Worm (Caenorhabditis elegans) whole organism, L3 larva: Measurements from ENCODE around the gene C53D6.6.

Experiments used
- R02D3.7 ChIP-seq: fragments of 150-350 bp; optimal IDR thresholded peaks from 2 replicates; lab custom pipeline; 2014; ENCODE audit warnings: missing biosample characterization, missing genetic modification characterization
- ZK546.5 ChIP-seq: sonication (generic microtip); optimal IDR thresholded peaks from 2 replicates; lab custom pipeline; 2017; ENCODE audit warnings: missing biosample characterization, missing genetic modification characterization
- ama-1 ChIP-seq: fragments of 150-350 bp; optimal IDR thresholded peaks from 2 replicates; lab custom pipeline; 2018
- ceh-82 ChIP-seq: fragments of 150-350 bp; optimal IDR thresholded peaks from 2 replicates; lab custom pipeline; 2014; ENCODE audit warnings: missing biosample characterization, missing genetic modification characterization
- ceh-9 ChIP-seq: sonication (generic microtip); optimal IDR thresholded peaks from 2 replicates; lab custom pipeline; 2018; ENCODE audit warnings: missing biosample characterization, missing genetic modification characterization
- daf-12 ChIP-seq: fragments of 150-350 bp; optimal IDR thresholded peaks from 2 replicates; lab custom pipeline; 2014; ENCODE audit warnings: missing biosample characterization, missing genetic modification reagents, missing genetic modification characterization
- egl-5 ChIP-seq: fragments of 150-350 bp; optimal IDR thresholded peaks from 2 replicates; lab custom pipeline; 2017; ENCODE audit warnings: missing biosample characterization, missing genetic modification reagents, missing genetic modification characterization, inconsistent platforms
- elt-1 ChIP-seq: fragments of 150-350 bp; optimal IDR thresholded peaks from 2 replicates; lab custom pipeline; 2014; ENCODE audit warnings: missing biosample characterization, missing genetic modification characterization
- eor-1 ChIP-seq, 2 experiments: fragments of 150-350 bp; optimal IDR thresholded peaks; 2 replicates each; lab custom pipeline; 2014 to 2018; ENCODE audit warnings: missing biosample characterization in 2 of 2, missing genetic modification characterization in 2 of 2
- fkh-2 ChIP-seq: fragments of 150-350 bp; optimal IDR thresholded peaks from 2 replicates; lab custom pipeline; 2014; ENCODE audit warnings: missing biosample characterization, missing genetic modification reagents, missing genetic modification characterization
- fos-1 ChIP-seq: fragments of 150-350 bp; optimal IDR thresholded peaks from 2 replicates; lab custom pipeline; 2014; ENCODE audit warnings: missing biosample characterization, missing genetic modification characterization
- hmg-11 ChIP-seq: sonication (generic microtip); optimal IDR thresholded peaks from 2 replicates; lab custom pipeline; 2016; ENCODE audit warnings: missing genetic modification characterization, missing compliant biosample characterization
- jun-1 ChIP-seq: fragments of 150-350 bp; optimal IDR thresholded peaks from 2 replicates; lab custom pipeline; 2014; ENCODE audit warnings: missing biosample characterization, missing genetic modification reagents, missing genetic modification characterization
- lin-39 ChIP-seq: fragments of 150-350 bp; optimal IDR thresholded peaks from 2 replicates; lab custom pipeline; 2018; ENCODE audit warnings: missing biosample characterization, missing genetic modification reagents, missing genetic modification characterization
- mdl-1 ChIP-seq: fragments of 150-350 bp; optimal IDR thresholded peaks from 2 replicates; lab custom pipeline; 2014; ENCODE audit warnings: missing biosample characterization, missing genetic modification characterization
- mml-1 ChIP-seq: fragments of 150-350 bp; sonication (generic microtip); optimal IDR thresholded peaks from 3 replicates; lab custom pipeline; 2014; ENCODE audit warnings: missing biosample characterization, missing genetic modification characterization
- nhr-11 ChIP-seq: fragments of 150-350 bp; optimal IDR thresholded peaks from 2 replicates; lab custom pipeline; 2014; ENCODE audit warnings: missing biosample characterization, missing genetic modification characterization
- nhr-12 ChIP-seq: fragments of 150-350 bp; optimal IDR thresholded peaks from 2 replicates; lab custom pipeline; 2014; ENCODE audit warnings: missing biosample characterization, missing genetic modification characterization
- nhr-23 ChIP-seq: fragments of 150-350 bp; optimal IDR thresholded peaks from 2 replicates; lab custom pipeline; 2014; ENCODE audit warnings: missing biosample characterization, missing genetic modification reagents, missing genetic modification characterization
- nhr-237 ChIP-seq: fragments of 150-350 bp; optimal IDR thresholded peaks from 2 replicates; lab custom pipeline; 2014; ENCODE audit warnings: missing biosample characterization, missing genetic modification characterization
- nhr-43 ChIP-seq: sonication (generic microtip); optimal IDR thresholded peaks from 2 replicates; lab custom pipeline; 2016; ENCODE audit warnings: mild to moderate bottlenecking, missing genetic modification characterization, missing compliant biosample characterization; ENCODE audit not compliant: poor library complexity, severe bottlenecking
- nhr-77 ChIP-seq: fragments of 150-350 bp; optimal IDR thresholded peaks from 2 replicates; lab custom pipeline; 2014; ENCODE audit warnings: missing biosample characterization, missing genetic modification characterization
- pha-4 ChIP-seq: fragments of 150-350 bp; optimal IDR thresholded peaks from 2 replicates; lab custom pipeline; 2014; ENCODE audit warnings: missing biosample characterization, missing genetic modification reagents, missing genetic modification characterization
- pqm-1 ChIP-seq: fragments of 150-350 bp; optimal IDR thresholded peaks from 2 replicates; lab custom pipeline; 2017; ENCODE audit warnings: missing biosample characterization, missing genetic modification characterization, inconsistent platforms
- sea-2 ChIP-seq: fragments of 150-350 bp; sonication (generic microtip); optimal IDR thresholded peaks from 4 replicates; lab custom pipeline; 2014; ENCODE audit warnings: missing biosample characterization, missing genetic modification reagents, missing genetic modification characterization
- skn-1 ChIP-seq: fragments of 150-350 bp; optimal IDR thresholded peaks from 2 replicates; lab custom pipeline; 2014; ENCODE audit warnings: missing biosample characterization, missing genetic modification characterization
- tbx-2 ChIP-seq: sonication (generic microtip); optimal IDR thresholded peaks from 2 replicates; lab custom pipeline; 2016; ENCODE audit warnings: mild to moderate bottlenecking, missing genetic modification characterization, missing compliant biosample characterization
- unc-62 ChIP-seq: fragments of 150-350 bp; sonication (generic microtip); optimal IDR thresholded peaks from 4 replicates; lab custom pipeline; 2014; ENCODE audit warnings: missing biosample characterization, missing genetic modification reagents, missing genetic modification characterization
- zag-1 ChIP-seq: fragments of 150-350 bp; optimal IDR thresholded peaks from 2 replicates; lab custom pipeline; 2014; ENCODE audit warnings: missing biosample characterization, missing genetic modification characterization

Gene C53D6.6

ce11 chrIV:9045252-9045651, 12.8 kb upstream of the C53D6.6 start, which contains the start of gene Y73F4A.1:
Y73F4A.1 (minus strand) TSS chrIV:9045352.
- TF ChIP-seq skn-1 (tag; lab: Kevin White, UChicago) (no peak), hmg-11 (tag; lab: Kevin White, UChicago) (no peak), unc-62 (GFP tag; lab: Kevin White, UChicago) (no peak)

ce11 chrIV:9043224-9043623, 10.8 kb upstream of the C53D6.6 start, which contains the start of gene Y73F4A.2:
Y73F4A.2 (minus strand) TSS chrIV:9043347.
- peak; percentile 86 for TF ChIP-seq pha-4 (tag; lab: Kevin White, UChicago)
- no peak for TF ChIP-seq nhr-11 (tag; lab: Kevin White, UChicago)

- TF ChIP-seq sea-2 (GFP tag; lab: Kevin White, UChicago), result no peak
- peak; percentile 62 for TF ChIP-seq pha-4 (tag; lab: Kevin White, UChicago)
- TF ChIP-seq nhr-77, result no peak
- no peak for TF ChIP-seq daf-12 (tag; lab: Kevin White, UChicago)
- TF ChIP-seq tbx-2 (tag; lab: Kevin White, UChicago), result no peak
- TF ChIP-seq nhr-23 (tag; lab: Kevin White, UChicago), result no peak
Observed at ce11 chrIV:9040393-9040792, 7.9 kb upstream of the C53D6.6 start, which contains the start of gene Y73F4A.3. Y73F4A.3 (minus strand) TSS chrIV:9040493.

- TF ChIP-seq unc-62 (GFP tag; lab: Kevin White, UChicago), result no peak
- no peak for TF ChIP-seq ama-1 (lab: Kevin White, UChicago)
- TF ChIP-seq daf-12 (tag; lab: Kevin White, UChicago), result no peak
- TF ChIP-seq pqm-1 (tag; lab: Kevin White, UChicago), result no peak
- TF ChIP-seq ZK546.5, result no peak
- TF ChIP-seq ceh-82 (tag; lab: Kevin White, UChicago), result no peak
- no peak for TF ChIP-seq tbx-2 (tag; lab: Kevin White, UChicago)
- TF ChIP-seq nhr-77, result no peak
- no peak for TF ChIP-seq pha-4 (tag; lab: Kevin White, UChicago)
- no peak for TF ChIP-seq nhr-11 (tag; lab: Kevin White, UChicago)
- no peak for TF ChIP-seq ceh-9 (tag; lab: Kevin White, UChicago)
- no peak for TF ChIP-seq R02D3.7 (tag; lab: Kevin White, UChicago)
- TF ChIP-seq elt-1, result no peak
- TF ChIP-seq nhr-43 (tag; lab: Kevin White, UChicago), result no peak
- TF ChIP-seq lin-39, result no peak
- no peak for TF ChIP-seq mdl-1 (tag; lab: Kevin White, UChicago)
- TF ChIP-seq hmg-11 (tag; lab: Kevin White, UChicago), result no peak
- TF ChIP-seq jun-1 (tag; lab: Kevin White, UChicago), result no peak
- TF ChIP-seq mml-1, result no peak
Observed at ce11 chrIV:9037063-9037462, 4.6 kb upstream of the C53D6.6 start, which contains the start of gene C53D6.7. C53D6.7 (minus strand) TSS chrIV:9037163.

ce11 chrIV:9034340-9034739, 1.9 kb upstream of the C53D6.6 start, which contains the start of gene C53D6.10:
C53D6.10 (minus strand) TSS chrIV:9034440.
- no peak for TF ChIP-seq fkh-2 (tag; lab: Kevin White, UChicago)

- no peak for TF ChIP-seq zag-1 (tag; lab: Kevin White, UChicago)
- TF ChIP-seq pha-4 (tag; lab: Kevin White, UChicago), result peak; percentile 36
Observed at ce11 chrIV:9021245-9021779, 11.2 kb downstream of the C53D6.6 start.

- TF ChIP-seq nhr-23 (tag; lab: Kevin White, UChicago) (no peak), zag-1 (tag; lab: Kevin White, UChicago) (no peak), egl-5 (tag; lab: Kevin White, UChicago) (no peak), pha-4 (tag; lab: Kevin White, UChicago) (no peak), lin-39 (no peak), unc-62 (GFP tag; lab: Kevin White, UChicago) (no peak), ZK546.5 (no peak), fos-1 (tag; lab: Kevin White, UChicago) (no peak), nhr-12 (no peak), nhr-237 (tag; lab: Kevin White, UChicago) (no peak), eor-1 (tag; optimal IDR thresholded peaks at IDR 0.05; lab: Kevin White, UChicago) (no peak), ceh-9 (tag; lab: Kevin White, UChicago) (no peak)
Observed at ce11 chrIV:9020840-9021239, 11.6 kb downstream of the C53D6.6 start, which contains the start of gene C53D6.4. C53D6.4 (minus strand) TSS chrIV:9020940.
